Worm (Caenorhabditis elegans): ENCODE data around the gene flp-23.

- TF ChIP-seq ces-1 (GFP tag; optimal IDR thresholded peaks at IDR 0.05) (no peak), pha-4 (tag; optimal IDR thresholded peaks at IDR 0.05) (no peak), unc-62 (GFP tag; optimal IDR thresholded peaks at IDR 0.05) (no peak), lin-13 (tag; optimal IDR thresholded peaks at IDR 0.05) (no peak), nhr-237 (tag; optimal IDR thresholded peaks at IDR 0.05) (no peak), lsy-2 (tag; optimal IDR thresholded peaks at IDR 0.05) (no peak), mls-2 (tag; optimal IDR thresholded peaks at IDR 0.05) (no peak), ceh-43 (GFP tag; optimal IDR thresholded peaks at IDR 0.05) (no peak), ztf-11 (tag; optimal IDR thresholded peaks at IDR 0.05) (no peak), nhr-12 (tag; optimal IDR thresholded peaks at IDR 0.05) (no peak)
Observed at ce11 chrIII:8616587-8616986, 34.0 kb upstream of the flp-23 start, which contains the start of gene C06E1.11.
